Fruit fly (Drosophila melanogaster) ovary, adult (tissue): ENCODE results near the gene CG13024.
A peak's percentile ranks its signal among the peaks of the same experiment; 100 is the strongest.

ENCODE experiments used
- CG17801 ChIP-seq: fragments of 200-800 bp; optimal IDR thresholded peaks from 2 replicates; lab custom pipeline; 2019; ENCODE audit warnings: missing biosample characterization, mild to moderate bottlenecking, missing genetic modification characterization, moderate library complexity; ENCODE audit not compliant: partially characterized antibody

Gene CG13024

dm6 chr3L:16858780-16859179 lies 29.9 kb upstream of the CG13024 start, which contains the start of gene sinah:
TSS of gene sinah (plus strand) at chr3L:16859080.
- no peak for TF ChIP-seq CG17801 (GFP tag; lab: Kevin White, UChicago)

dm6 chr3L:16855287-16855686 lies 26.4 kb upstream of the CG13024 start:
- no peak for TF ChIP-seq CG17801 (GFP tag; lab: Kevin White, UChicago)

dm6 chr3L:16854387-16855033 lies 25.6 kb upstream of the CG13024 start:
- no peak for TF ChIP-seq CG17801 (GFP tag; lab: Kevin White, UChicago)

dm6 chr3L:16853533-16854386 lies 24.9 kb upstream of the CG13024 start, which contains the start of gene sina:
TSS of gene sina (plus strand) at chr3L:16853751.
- TF ChIP-seq CG17801 (GFP tag; lab: Kevin White, UChicago): peak; percentile 34

dm6 chr3L:16851566-16851965 lies 22.7 kb upstream of the CG13024 start:
- no peak for TF ChIP-seq CG17801 (GFP tag; lab: Kevin White, UChicago)

- TF ChIP-seq CG17801 (GFP tag; lab: Kevin White, UChicago): no peak
Measured at dm6 chr3L:16845607-16846277, 16.9 kb upstream of the CG13024 start, which contains the start of gene CG32161. TSS of gene CG32161 (plus strand) at chr3L:16846227.

dm6 chr3L:16844920-16845573 lies 16.2 kb upstream of the CG13024 start, which contains the start of the genes kud and Zcchc7:
TSS of gene kud (minus strand) at chr3L:16844991.
TSS of gene Zcchc7 (plus strand) at chr3L:16845386.
- peak; percentile 76 for TF ChIP-seq CG17801 (GFP tag; lab: Kevin White, UChicago)

dm6 chr3L:16842952-16843351 lies 14.1 kb upstream of the CG13024 start:
- no peak for TF ChIP-seq CG17801 (GFP tag; lab: Kevin White, UChicago)

- peak; percentile 4 for TF ChIP-seq CG17801 (GFP tag; lab: Kevin White, UChicago)
Measured at dm6 chr3L:16842087-16842567, 13.3 kb upstream of the CG13024 start, which contains the start of gene TSG101. TSS of gene TSG101 (plus strand) at chr3L:16842294.

- TF ChIP-seq CG17801 (GFP tag; lab: Kevin White, UChicago): no peak
Measured at dm6 chr3L:16840540-16840939, 11.7 kb upstream of the CG13024 start.

- no peak for TF ChIP-seq CG17801 (GFP tag; lab: Kevin White, UChicago)
Measured at dm6 chr3L:16836732-16837131, 7.9 kb upstream of the CG13024 start.

dm6 chr3L:16829983-16830382 lies 1.1 kb upstream of the CG13024 start:
- TF ChIP-seq CG17801 (GFP tag; lab: Kevin White, UChicago): no peak

dm6 chr3L:16825195-16825594 lies 3.7 kb downstream of the CG13024 start:
- no peak for TF ChIP-seq CG17801 (GFP tag; lab: Kevin White, UChicago)

- no peak for TF ChIP-seq CG17801 (GFP tag; lab: Kevin White, UChicago)
Measured at dm6 chr3L:16824725-16825124, 4.1 kb downstream of the CG13024 start.
